Worm (Caenorhabditis elegans): Measurements from ENCODE around the gene dyla-1.

DNA sequence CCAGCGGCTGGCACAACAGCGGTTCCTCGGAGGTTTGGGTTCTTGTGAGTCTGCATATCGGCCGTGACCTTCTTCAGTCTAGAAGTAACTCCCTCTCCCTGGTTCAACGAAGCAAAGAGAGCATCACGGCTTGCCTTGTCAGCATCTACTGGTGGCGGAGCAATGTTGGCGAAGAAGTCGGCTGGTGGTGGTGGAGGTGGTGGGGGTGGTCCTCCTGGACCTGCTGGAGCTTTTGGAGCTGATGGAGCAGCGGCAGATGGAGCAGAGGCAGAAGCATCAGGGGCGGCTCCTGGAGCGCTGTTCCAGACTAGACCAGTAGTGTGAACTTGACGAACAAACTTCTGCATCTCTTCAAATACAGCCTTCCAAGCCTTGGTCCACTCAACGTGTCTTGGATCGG, 32.3 kb upstream of the dyla-1 start:
- TF ChIP-seq nhr-90 (tag; optimal IDR thresholded peaks at IDR 0.05) (no peak), attf-5 (GFP tag; optimal IDR thresholded peaks at IDR 0.05) (no peak), attf-3 (GFP tag; conservative IDR thresholded peaks at IDR 0.05) (no peak), cebp-2 (GFP tag; IDR thresholded peaks at IDR 0.05) (no peak), snpc-4 (GFP tag; optimal IDR thresholded peaks at IDR 0.05) (no peak), snpc-4 (tag; optimal IDR thresholded peaks at IDR 0.05) (no peak), mel-28 (tag; optimal IDR thresholded peaks at IDR 0.05; ENCODE audit: borderline replicate concordance) (no peak), Y53G8AR.9 (GFP tag; conservative IDR thresholded peaks at IDR 0.05) (no peak), ama-1 (optimal IDR thresholded peaks at IDR 0.05) (no peak), ama-1 (GFP tag; optimal IDR thresholded peaks at IDR 0.05) (no peak), D2030.7 (GFP tag; IDR thresholded peaks at IDR 0.05) (no peak), hsf-1 (GFP tag; IDR thresholded peaks at IDR 0.05) (no peak), F55B11.4 (tag; optimal IDR thresholded peaks at IDR 0.05; ENCODE audit: borderline replicate concordance, insufficient read depth) (no peak)
